Fruit fly (Drosophila melanogaster) whole organism, wandering third instar larva: Measurements from ENCODE around the gene CG4553.

Source experiments
- Abd-B ChIP-seq: fragments of >200 bp; optimal IDR thresholded peaks from 2 replicates; lab custom pipeline; 2017; ENCODE audit warnings: missing biosample characterization, missing genetic modification characterization
- CG9705 ChIP-seq: fragments of 200-800 bp; sonication (Bioruptor generic); optimal IDR thresholded peaks from 2 replicates; lab custom pipeline; 2018; ENCODE audit warnings: missing biosample characterization, mild to moderate bottlenecking, missing genetic modification characterization
- CrebA ChIP-seq: fragments of 200-800 bp; sonication (Bioruptor generic); optimal IDR thresholded peaks from 2 replicates; lab custom pipeline; 2016; ENCODE audit warnings: missing biosample characterization, mild to moderate bottlenecking, missing genetic modification characterization, borderline replicate concordance
- Dfd ChIP-seq: fragments of >200 bp; optimal IDR thresholded peaks from 2 replicates; lab custom pipeline; 2017; ENCODE audit warnings: missing biosample characterization, missing genetic modification characterization
- Dif ChIP-seq: fragments of 200-275, 200-300 bp; sonication (Bioruptor generic); optimal IDR thresholded peaks from 2 replicates; lab custom pipeline; 2018; ENCODE audit warnings: missing biosample characterization, missing genetic modification characterization; ENCODE audit not compliant: partially characterized antibody
- GATAd ChIP-seq: sonication (Bioruptor generic); optimal IDR thresholded peaks from 2 replicates; lab custom pipeline; 2016; ENCODE audit warnings: missing biosample characterization, missing genetic modification characterization
- HLH106 ChIP-seq: fragments of 200-800 bp; optimal IDR thresholded peaks from 3 replicates; lab custom pipeline; 2019; ENCODE audit warnings: missing biosample characterization, mild to moderate bottlenecking, missing genetic modification characterization, moderate library complexity
- Hnf4 ChIP-seq: fragments of 200-800 bp; sonication (Bioruptor generic); optimal IDR thresholded peaks from 2 replicates; lab custom pipeline; 2016; ENCODE audit warnings: missing biosample characterization, mild to moderate bottlenecking, missing genetic modification characterization
- Hr78 ChIP-seq: fragments of >200 bp; optimal IDR thresholded peaks from 2 replicates; lab custom pipeline; 2017; ENCODE audit warnings: missing biosample characterization, missing genetic modification characterization
- Hr83 ChIP-seq: fragments of 200-300 bp; sonication (Bioruptor generic); optimal IDR thresholded peaks from 2 replicates; lab custom pipeline; 2016; ENCODE audit warnings: missing biosample characterization, mild to moderate bottlenecking, missing genetic modification characterization, moderate library complexity; ENCODE audit not compliant: poor library complexity, severe bottlenecking
- Jra ChIP-seq: sonication (Bioruptor generic); optimal IDR thresholded peaks from 2 replicates; lab custom pipeline; 2016; ENCODE audit warnings: missing biosample characterization, missing genetic modification characterization
- Mio ChIP-seq: sonication (Bioruptor generic); optimal IDR thresholded peaks from 2 replicates; lab custom pipeline; 2016; ENCODE audit warnings: missing biosample characterization, missing genetic modification characterization
- Myc ChIP-seq: fragments of >200 bp; optimal IDR thresholded peaks from 2 replicates; lab custom pipeline; 2017
- OdsH ChIP-seq: fragments of 200-800 bp; sonication (Bioruptor generic); optimal IDR thresholded peaks from 2 replicates; lab custom pipeline; 2016; ENCODE audit warnings: missing biosample characterization, mild to moderate bottlenecking, missing genetic modification characterization
- Rel ChIP-seq, 2 experiments: fragments of 200-800 bp; sonication (Bioruptor generic) in 1 of 2; optimal IDR thresholded peaks; 2 replicates in 1 of 2; 3 replicates in 1 of 2; lab custom pipeline; 2016 to 2019; ENCODE audit warnings: mild to moderate bottlenecking in 2 of 2, missing biosample characterization in 2 of 2, missing genetic modification characterization in 2 of 2, moderate library complexity in 1 of 2
- Sp1 ChIP-seq: fragments of 200-800 bp; sonication (Bioruptor generic); optimal IDR thresholded peaks from 3 replicates; lab custom pipeline; 2019; ENCODE audit warnings: missing biosample characterization, mild to moderate bottlenecking, missing genetic modification characterization, moderate library complexity
- Vsx2 ChIP-seq: fragments of 200-300, 225-300 bp; sonication (Bioruptor generic); optimal IDR thresholded peaks from 2 replicates; lab custom pipeline; 2018; ENCODE audit warnings: missing biosample characterization, missing genetic modification characterization; ENCODE audit not compliant: partially characterized antibody
- br ChIP-seq: fragments of 200-800 bp; sonication (Bioruptor generic); optimal IDR thresholded peaks from 2 replicates; lab custom pipeline; 2016; ENCODE audit warnings: missing biosample characterization, missing genetic modification characterization
- dl ChIP-seq, 2 experiments: fragments of 175-275, 200-275 bp in 1 of 2; fragments of 200-275 bp in 1 of 2; sonication (Bioruptor generic); optimal IDR thresholded peaks; lab custom pipeline; 2018; ENCODE audit warnings: mild to moderate bottlenecking in 2 of 2, missing biosample characterization in 2 of 2, missing genetic modification characterization in 2 of 2, moderate library complexity in 2 of 2; ENCODE audit not compliant: partially characterized antibody in 2 of 2, insufficient read depth in 1 of 2
- dmrt93B ChIP-seq: fragments of 200-800 bp; sonication (Bioruptor generic); optimal IDR thresholded peaks from 2 replicates; lab custom pipeline; 2018; ENCODE audit warnings: missing biosample characterization, mild to moderate bottlenecking, missing genetic modification characterization
- ey ChIP-seq: fragments of 200-800 bp; sonication (Bioruptor generic); optimal IDR thresholded peaks from 2 replicates; lab custom pipeline; 2016; ENCODE audit warnings: missing biosample characterization, missing genetic modification characterization
- foxo ChIP-seq, 2 experiments: fragments of 200-800 bp; sonication (Bioruptor generic); optimal IDR thresholded peaks; 2 replicates in 1 of 2; 3 replicates in 1 of 2; lab custom pipeline; 2016 to 2017; ENCODE audit warnings: missing biosample characterization in 2 of 2, missing genetic modification characterization in 2 of 2
- fru ChIP-seq: fragments of 200-800 bp; sonication (Bioruptor generic); optimal IDR thresholded peaks from 3 replicates; lab custom pipeline; 2016; ENCODE audit warnings: missing biosample characterization, mild to moderate bottlenecking, missing genetic modification characterization
- h ChIP-seq: fragments of 200-800 bp; sonication (Bioruptor generic); optimal IDR thresholded peaks from 3 replicates; lab custom pipeline; 2016; ENCODE audit warnings: missing biosample characterization, mild to moderate bottlenecking, missing genetic modification characterization
- jim ChIP-seq: fragments of 175-275, 200-325 bp; sonication (Bioruptor generic); optimal IDR thresholded peaks from 2 replicates; lab custom pipeline; 2016; ENCODE audit warnings: missing biosample characterization, mild to moderate bottlenecking, missing genetic modification characterization
- lola ChIP-seq: fragments of >200 bp; optimal IDR thresholded peaks from 2 replicates; lab custom pipeline; 2017; ENCODE audit warnings: missing biosample characterization, missing genetic modification characterization
- pan ChIP-seq: fragments of >200 bp; optimal IDR thresholded peaks from 2 replicates; lab custom pipeline; 2017
- psq ChIP-seq: fragments of 200-800 bp; sonication (Bioruptor generic); optimal IDR thresholded peaks from 3 replicates; lab custom pipeline; 2017; ENCODE audit warnings: missing biosample characterization, mild to moderate bottlenecking, missing genetic modification characterization, moderate library complexity
- rgr ChIP-seq: fragments of 200-800 bp; sonication (Bioruptor generic); optimal IDR thresholded peaks from 3 replicates; lab custom pipeline; 2016; ENCODE audit warnings: missing biosample characterization, mild to moderate bottlenecking, missing genetic modification characterization
- sv ChIP-seq: fragments of 200-800 bp; sonication (Bioruptor generic); optimal IDR thresholded peaks from 3 replicates; lab custom pipeline; 2016; ENCODE audit warnings: missing biosample characterization, missing genetic modification characterization
- tai ChIP-seq: sonication (Bioruptor generic); optimal IDR thresholded peaks from 2 replicates; lab custom pipeline; 2016; ENCODE audit warnings: missing biosample characterization, missing genetic modification characterization
- usp ChIP-seq: fragments of >200 bp; optimal IDR thresholded peaks from 2 replicates; lab custom pipeline; 2017; ENCODE audit warnings: missing biosample characterization, missing genetic modification characterization
- woc ChIP-seq: sonication (Bioruptor generic); optimal IDR thresholded peaks from 2 replicates; lab custom pipeline; 2016; ENCODE audit warnings: missing biosample characterization, mild to moderate bottlenecking, missing genetic modification characterization

The CG4553 gene

dm6 chr3R:25447451-25447850, 29.3 kb downstream of the CG4553 start:
- TF ChIP-seq OdsH (GFP tag; lab: Kevin White, UChicago), result no peak
- TF ChIP-seq, all 38 proteins: peak for 0

DNA sequence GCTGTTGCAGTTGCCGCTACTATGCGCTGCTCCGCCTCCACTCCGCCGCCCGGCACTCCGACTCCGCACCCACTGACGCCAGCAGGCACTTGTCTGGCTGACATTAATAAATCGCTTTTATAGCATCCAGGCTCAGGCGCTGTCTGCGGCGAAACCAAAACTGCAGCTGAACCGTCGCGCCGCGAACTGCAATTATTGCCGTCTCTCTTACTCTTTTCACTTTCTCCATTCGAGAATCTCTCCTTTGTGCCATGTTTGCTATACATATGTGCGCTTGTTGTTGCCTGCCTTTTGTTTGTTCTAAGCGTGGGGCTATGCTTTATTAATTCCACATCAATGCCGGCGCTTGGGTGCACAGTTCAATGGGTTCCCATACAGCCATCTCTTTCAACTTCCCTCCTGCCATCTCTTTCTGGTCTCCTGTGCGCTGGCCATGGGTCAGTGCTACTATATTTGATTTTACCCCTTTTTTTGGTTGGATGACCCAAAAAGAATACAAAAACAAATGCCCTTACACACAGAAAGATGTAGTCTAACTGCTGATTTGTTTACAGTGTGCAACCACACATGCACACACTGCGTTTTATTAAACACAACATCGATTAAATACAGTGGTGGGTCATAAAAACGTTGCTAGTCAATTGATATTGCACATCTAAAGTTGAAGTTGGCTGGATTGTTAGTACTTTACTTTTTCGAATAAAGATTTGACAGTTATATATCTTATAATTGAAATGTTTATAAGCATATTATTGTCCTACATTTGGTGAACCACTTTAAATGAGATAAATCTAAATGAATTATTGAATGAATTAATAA, 30.0 kb downstream of the CG4553 start:
- TF ChIP-seq h (GFP tag; lab: Kevin White, UChicago), result no peak

DNA sequence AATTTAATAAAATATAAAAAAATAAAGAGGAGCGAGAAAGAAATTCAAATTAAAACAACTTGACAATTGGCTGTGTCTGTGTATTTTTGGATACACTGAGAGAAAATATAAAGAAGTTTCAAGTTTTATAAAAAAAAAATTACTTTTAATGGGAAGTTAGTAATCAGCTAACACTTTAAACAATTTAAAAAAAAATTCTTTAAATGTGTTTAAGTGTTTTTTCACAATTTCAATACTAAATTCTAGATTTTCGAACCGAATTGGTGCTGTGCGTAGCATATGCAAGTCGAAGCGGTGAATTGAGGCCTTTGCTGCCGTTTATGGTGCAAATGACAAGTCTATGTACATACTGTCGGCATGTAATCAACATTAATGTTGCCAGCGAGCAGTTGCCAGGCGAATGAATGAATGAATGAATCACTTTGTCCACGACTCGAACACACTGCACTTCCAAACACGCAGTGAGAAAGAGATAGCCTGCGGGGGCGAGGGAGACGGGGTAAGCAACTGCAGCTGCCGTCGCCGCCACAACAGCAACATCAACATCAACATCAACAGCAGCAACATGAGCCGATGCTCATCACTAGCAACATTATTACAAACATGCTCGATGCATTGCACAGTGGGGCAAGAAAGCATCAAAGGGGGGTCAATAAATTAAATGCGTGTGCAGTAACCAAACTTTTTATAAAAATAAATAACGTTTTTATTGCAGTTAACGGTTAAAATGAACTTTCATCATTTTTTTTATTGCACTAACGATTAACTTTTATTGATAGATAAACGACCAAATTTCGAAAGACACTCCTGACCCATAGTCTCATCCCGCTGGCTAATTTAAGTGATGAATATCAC, 30.9 kb downstream of the CG4553 start:
- no peak for TF ChIP-seq Hr83
- peak; percentile 31 for TF ChIP-seq Hnf4 (GFP tag; lab: Kevin White, UChicago)
- TF ChIP-seq dmrt93B (GFP tag; lab: Kevin White, UChicago), result peak; percentile 24
- TF ChIP-seq Sp1 (GFP tag; lab: Kevin White, UChicago), result peak; percentile 28
- TF ChIP-seq br (GFP tag; lab: Kevin White, UChicago), result peak; percentile 51
- peak; percentile 59 for TF ChIP-seq HLH106 (tag; lab: Kevin White, UChicago)
- peak; percentile 64 for TF ChIP-seq h (GFP tag; lab: Kevin White, UChicago)
- peak in 1 of 2 experiments; percentile 70 for TF ChIP-seq foxo (GFP tag; optimal IDR thresholded peaks at IDR 0.05; lab: Kevin White, UChicago)
- no peak for TF ChIP-seq Dif (GFP tag; lab: Kevin White, UChicago)
- TF ChIP-seq woc (GFP tag; lab: Kevin White, UChicago), result peak; percentile 68
- TF ChIP-seq psq (GFP tag; lab: Kevin White, UChicago), result no peak
- peak; percentile 79 for TF ChIP-seq fru (GFP tag; lab: Kevin White, UChicago)
- TF ChIP-seq Dfd (GFP tag; lab: Kevin White, UChicago), result no peak
- peak; percentile 1 for TF ChIP-seq Jra (GFP tag; lab: Kevin White, UChicago)
- no peak for TF ChIP-seq Vsx2 (GFP tag; lab: Kevin White, UChicago)
- TF ChIP-seq tai (GFP tag; lab: Kevin White, UChicago), result no peak
- TF ChIP-seq rgr, result peak; percentile 65
- TF ChIP-seq Mio (GFP tag; lab: Kevin White, UChicago), result no peak
- TF ChIP-seq sv (GFP tag; lab: Kevin White, UChicago), result peak; percentile 56
- TF ChIP-seq CrebA, result no peak
- TF ChIP-seq OdsH (GFP tag; lab: Kevin White, UChicago), result peak; percentile 48
- TF ChIP-seq ey, result peak; percentile 60
- TF ChIP-seq Hr78, result no peak

DNA sequence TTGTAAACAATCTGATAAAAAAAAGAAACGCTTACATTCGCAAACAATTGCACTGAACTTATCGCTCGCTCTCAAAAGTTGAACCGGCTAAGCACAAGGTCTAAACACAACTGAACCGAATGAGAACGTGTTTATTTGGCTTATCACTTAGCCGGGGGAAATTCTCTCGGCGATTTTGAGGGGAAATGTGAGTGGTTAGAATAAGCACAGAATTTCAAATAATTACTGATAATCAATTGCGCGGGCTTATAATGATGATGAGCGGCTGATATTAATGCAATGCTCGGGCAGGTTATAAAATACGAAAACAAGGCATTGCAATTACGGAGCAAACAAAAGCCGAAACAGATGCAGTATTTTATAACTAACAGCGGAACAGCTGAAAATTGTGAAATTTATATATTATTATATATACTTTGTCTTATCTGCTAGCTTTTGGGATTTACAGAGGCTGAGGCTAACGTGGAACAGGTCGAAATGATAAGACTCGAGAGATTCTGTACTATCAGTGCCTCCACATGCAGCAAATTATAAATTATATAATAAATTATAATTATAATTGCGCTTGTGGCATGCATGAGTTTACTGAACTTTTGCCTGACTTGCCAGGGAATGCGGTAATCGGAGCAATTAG, 38.2 kb downstream of the CG4553 start:
- TF ChIP-seq Rel (GFP tag; optimal IDR thresholded peaks at IDR 0.05; lab: Kevin White, UChicago) (no peak), Rel (tag; optimal IDR thresholded peaks at IDR 0.05; lab: Kevin White, UChicago) (peak; percentile 89), usp (GFP tag; lab: Kevin White, UChicago) (no peak)

DNA sequence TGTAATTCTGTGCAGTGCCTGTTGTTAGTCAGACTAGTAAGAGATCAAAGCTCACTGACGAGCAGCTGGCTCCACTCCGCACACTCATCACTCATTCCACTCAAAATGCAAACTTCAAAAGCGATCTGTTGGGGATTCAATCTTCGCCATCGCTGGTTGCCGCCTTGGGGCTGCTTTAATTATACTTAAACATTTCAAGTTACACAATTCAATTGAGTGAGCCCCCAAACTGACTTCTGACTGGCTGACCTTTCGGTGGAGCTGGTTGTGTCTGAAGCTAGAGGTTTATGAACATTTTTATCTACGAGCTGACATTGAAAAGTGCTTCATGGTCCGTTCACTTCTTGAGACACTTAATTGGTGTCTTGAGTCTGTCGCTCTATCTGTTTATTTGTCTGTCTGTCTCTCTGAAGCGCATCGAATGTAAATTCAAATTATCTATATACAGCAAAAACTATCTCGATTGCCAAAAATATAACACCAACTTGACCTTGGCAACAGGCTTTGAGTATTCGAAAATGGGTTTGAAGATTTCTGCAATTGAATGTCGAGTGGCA, 39.4 kb downstream of the CG4553 start:
- TF ChIP-seq Sp1 (GFP tag; lab: Kevin White, UChicago) (no peak), Hr83 (no peak), CrebA (no peak), jim (GFP tag; lab: Kevin White, UChicago) (no peak), lola (GFP tag; lab: Kevin White, UChicago) (no peak), CG9705 (GFP tag; lab: Kevin White, UChicago) (no peak), Vsx2 (GFP tag; lab: Kevin White, UChicago) (no peak), Abd-B (no peak), Myc (lab: Kevin White, UChicago) (no peak), dl (GFP tag; optimal IDR thresholded peaks at IDR 0.05; lab: Kevin White, UChicago; ENCODE audit: insufficient read depth in 1 of 2, partially characterized antibody in 2 of 2) (no peak), Mio (GFP tag; lab: Kevin White, UChicago) (no peak), GATAd (no peak), dmrt93B (GFP tag; lab: Kevin White, UChicago) (no peak), sv (GFP tag; lab: Kevin White, UChicago) (no peak), Hnf4 (GFP tag; lab: Kevin White, UChicago) (no peak), pan (lab: Kevin White, UChicago) (no peak), ey (no peak), Dfd (GFP tag; lab: Kevin White, UChicago) (no peak)
